Worm (Caenorhabditis elegans) whole organism, mixed stage, embryonic: ENCODE data around the gene B0222.5.

Experiments used
- blmp-1 ChIP-seq: fragments of 150-350 bp; optimal IDR thresholded peaks from 2 replicates; lab custom pipeline; 2014; ENCODE audit warnings: missing biosample characterization, missing genetic modification characterization
- ceh-83 ChIP-seq: fragments of 200-800 bp; sonication (Bioruptor generic); optimal IDR thresholded peaks from 2 replicates; lab custom pipeline; 2018; ENCODE audit warnings: mild to moderate bottlenecking, missing genetic modification characterization, missing compliant biosample characterization
- drap-1 ChIP-seq: fragments of 200-800 bp; sonication (Bioruptor generic); optimal IDR thresholded peaks from 3 replicates; lab custom pipeline; 2018; ENCODE audit warnings: mild to moderate bottlenecking, missing genetic modification characterization, missing compliant biosample characterization
- mab-5 ChIP-seq: fragments of 150-350 bp; optimal IDR thresholded peaks from 2 replicates; lab custom pipeline; 2014; ENCODE audit warnings: missing biosample characterization, missing genetic modification characterization
- nhr-12 ChIP-seq: fragments of 150-350 bp; optimal IDR thresholded peaks from 2 replicates; lab custom pipeline; 2014; ENCODE audit warnings: missing biosample characterization, missing genetic modification characterization
- nhr-76 ChIP-seq: sonication (generic microtip); optimal IDR thresholded peaks from 2 replicates; lab custom pipeline; 2017; ENCODE audit warnings: missing biosample characterization, missing genetic modification characterization
- sptf-1 ChIP-seq: sonication (generic microtip); optimal IDR thresholded peaks from 2 replicates; lab custom pipeline; 2017; ENCODE audit warnings: mild to moderate bottlenecking, missing genetic modification characterization, moderate library complexity, missing compliant biosample characterization
- unc-120 ChIP-seq: sonication (generic microtip); optimal IDR thresholded peaks from 2 replicates; lab custom pipeline; 2017; ENCODE audit warnings: missing genetic modification characterization, missing compliant biosample characterization; ENCODE audit not compliant: poor library complexity, severe bottlenecking
- unc-39 ChIP-seq: fragments of 150-350 bp; optimal IDR thresholded peaks from 2 replicates; lab custom pipeline; 2014; ENCODE audit warnings: missing biosample characterization, missing genetic modification characterization

DNA sequence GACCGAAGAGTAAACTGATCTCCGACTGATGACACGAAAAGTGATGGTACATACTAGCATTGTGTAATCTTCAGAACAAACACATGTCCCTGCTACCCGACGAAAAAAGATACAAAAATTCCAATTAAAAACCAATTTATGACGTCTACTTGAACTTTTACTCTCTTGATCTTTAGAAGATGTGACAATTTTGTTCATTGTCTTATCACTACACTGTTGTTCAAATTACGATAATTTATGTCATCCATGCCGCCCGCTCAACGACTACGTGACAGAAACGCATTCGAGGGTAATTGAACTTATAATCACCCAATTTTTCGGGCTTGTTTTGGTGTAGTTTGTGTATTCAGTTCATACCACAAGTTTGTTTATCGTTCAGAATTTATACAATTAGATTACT, 10.8 kb downstream of the B0222.5 start:
- no peak for TF ChIP-seq ceh-83
- no peak for TF ChIP-seq sptf-1 (tag; lab: Kevin White, UChicago)
- no peak for TF ChIP-seq unc-120 (tag; lab: Kevin White, UChicago)
- no peak for TF ChIP-seq nhr-12 (tag; lab: Kevin White, UChicago)
- TF ChIP-seq unc-39 (tag; lab: Kevin White, UChicago) = no peak
- TF ChIP-seq drap-1 = no peak
- TF ChIP-seq blmp-1 (tag; lab: Kevin White, UChicago) = no peak
- no peak for TF ChIP-seq nhr-76
- no peak for TF ChIP-seq mab-5 (tag; lab: Kevin White, UChicago)
